Worm (Caenorhabditis elegans) whole organism, midembryonic: ENCODE data around the gene cah-5.

Experiments used
- klf-2 ChIP-seq: fragments of 200-800 bp; sonication (Bioruptor generic); conservative IDR thresholded peaks from 2 replicates; pipeline ENCODE4 v1.3.6; 2022; ENCODE audit warnings: missing genetic modification reagents, missing genetic modification characterization, missing compliant biosample characterization
- tab-1 ChIP-seq: fragments of 200-800 bp; sonication (Bioruptor generic); IDR thresholded peaks from 2 replicates; pipeline ENCODE4 v1.3.6; 2022; ENCODE audit warnings: missing genetic modification characterization, missing compliant biosample characterization

DNA sequence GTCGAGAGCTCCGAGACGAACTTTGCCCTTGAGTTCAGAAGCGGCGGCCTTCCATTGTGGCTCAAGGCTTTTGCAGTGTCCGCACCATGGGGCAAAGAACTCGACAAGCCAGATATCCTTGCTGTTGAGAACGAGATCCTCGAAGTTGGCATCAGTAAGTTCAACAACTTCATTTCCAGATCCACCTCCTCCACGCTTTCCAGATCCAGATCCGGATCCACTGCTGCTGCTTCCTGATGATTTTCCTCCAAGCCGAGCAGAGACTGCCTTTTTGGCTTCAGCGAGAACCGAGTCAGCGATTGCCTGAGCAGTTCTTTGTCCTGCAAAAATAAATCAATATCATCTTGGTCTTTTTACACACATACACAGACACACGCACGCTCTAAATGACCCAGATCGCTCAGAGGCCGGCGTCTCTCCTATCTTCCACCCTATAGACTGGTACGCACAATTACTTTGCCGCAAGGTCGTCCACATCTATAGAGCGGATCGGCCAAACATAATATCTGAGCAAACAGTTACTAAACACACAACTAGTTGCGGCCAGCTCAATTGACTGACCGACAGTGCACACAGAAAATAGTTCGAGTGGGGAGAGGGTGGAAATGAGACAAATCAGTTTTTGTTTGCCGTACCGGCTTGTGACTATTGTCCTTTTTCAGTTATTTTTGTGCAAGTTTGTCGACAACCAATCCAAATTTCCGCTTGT is 47.6 kb downstream of the cah-5 start:
- no peak for TF ChIP-seq tab-1 (GFP tag; lab: Robert Waterston, UW)
- TF ChIP-seq klf-2 (GFP tag; lab: Robert Waterston, UW), result no peak
